Fruit fly (Drosophila melanogaster): ENCODE results near the gene Scsalpha1.

Gene Scsalpha1

dm6 chr3L:3862504-3863380, 48.7 kb downstream of the Scsalpha1 start (continued):
- peak in 1 of 2 experiments; percentile 88 for TF ChIP-seq bsh (GFP tag; optimal IDR thresholded peaks at IDR 0.05)
- TF ChIP-seq Sox100B (GFP tag; optimal IDR thresholded peaks at IDR 0.05): peak; percentile 57
- TF ChIP-seq CG8089 (GFP tag; optimal IDR thresholded peaks at IDR 0.05): peak; percentile 79
- TF ChIP-seq nau (GFP tag; optimal IDR thresholded peaks at IDR 0.05): peak; percentile 48
- TF ChIP-seq CG2678 (tag; optimal IDR thresholded peaks at IDR 0.05): peak; percentile 73
- TF ChIP-seq peb (GFP tag; IDR thresholded peaks at IDR 0.05): peak; percentile 54; the same call in 1 of the 2 replicates
- peak; percentile 3 for TF ChIP-seq MESR4 (GFP tag; optimal IDR thresholded peaks at IDR 0.05)
- TF ChIP-seq CG8359 (GFP tag; optimal IDR thresholded peaks at IDR 0.05; ENCODE audit: borderline replicate concordance): peak; percentile 43
- peak; percentile 72; the same call in 2 of the 3 replicates for TF ChIP-seq CG17361 (GFP tag; IDR thresholded peaks at IDR 0.05)
- TF ChIP-seq Dad (GFP tag; optimal IDR thresholded peaks at IDR 0.05): peak; percentile 22
- TF ChIP-seq sima (GFP tag; optimal IDR thresholded peaks at IDR 0.05): no peak
- no peak for TF ChIP-seq CG2116 (GFP tag; optimal IDR thresholded peaks at IDR 0.05)
- TF ChIP-seq CG3163 (GFP tag; optimal IDR thresholded peaks at IDR 0.05): no peak
- TF ChIP-seq crol (GFP tag; IDR thresholded peaks at IDR 0.05): peak; percentile 81
- no peak for TF ChIP-seq luna (GFP tag; optimal IDR thresholded peaks at IDR 0.05)
- peak; percentile 49 for TF ChIP-seq CG30431 (GFP tag; optimal IDR thresholded peaks at IDR 0.05)
- peak; percentile 22 for TF ChIP-seq CG12071 (GFP tag; optimal IDR thresholded peaks at IDR 0.05)
- TF ChIP-seq CG12391 (tag; optimal IDR thresholded peaks at IDR 0.05): peak; percentile 85
- TF ChIP-seq disco-r (GFP tag; optimal IDR thresholded peaks at IDR 0.05): no peak
- no peak for TF ChIP-seq CG2889 (GFP tag; IDR thresholded peaks at IDR 0.05)
- peak; percentile 63 for TF ChIP-seq Max (GFP tag; optimal IDR thresholded peaks at IDR 0.05)
- TF ChIP-seq tx (GFP tag; optimal IDR thresholded peaks at IDR 0.05): peak; percentile 60
- TF ChIP-seq CG1529 (GFP tag; optimal IDR thresholded peaks at IDR 0.05): peak; percentile 62
- TF ChIP-seq grau (tag; optimal IDR thresholded peaks at IDR 0.05): peak; percentile 72
- no peak for TF ChIP-seq CG6683 (GFP tag; optimal IDR thresholded peaks at IDR 0.05)
- TF ChIP-seq CG18599 (GFP tag; optimal IDR thresholded peaks at IDR 0.05): peak; percentile 52
- peak; percentile 76 for TF ChIP-seq CG2202 (tag; optimal IDR thresholded peaks at IDR 0.05)
- TF ChIP-seq zen (tag; optimal IDR thresholded peaks at IDR 0.05): peak; percentile 78
- TF ChIP-seq tio (GFP tag; optimal IDR thresholded peaks at IDR 0.05): peak; percentile 74
- TF ChIP-seq CG4820 (GFP tag; optimal IDR thresholded peaks at IDR 0.05): peak; percentile 80
- TF ChIP-seq CrebB (tag; optimal IDR thresholded peaks at IDR 0.05): peak; percentile 30
- TF ChIP-seq dmrt99B (tag; optimal IDR thresholded peaks at IDR 0.05): peak; percentile 69
- no peak for TF ChIP-seq CG14014 (GFP tag; IDR thresholded peaks at IDR 0.05)
- peak; percentile 73 for TF ChIP-seq CG7839 (tag; optimal IDR thresholded peaks at IDR 0.05)
- no peak for TF ChIP-seq ash1 (GFP tag; optimal IDR thresholded peaks at IDR 0.05)
- no peak for TF ChIP-seq p53 (GFP tag; optimal IDR thresholded peaks at IDR 0.05)
- TF ChIP-seq Meics (GFP tag; optimal IDR thresholded peaks at IDR 0.05): no peak
- TF ChIP-seq dimm (GFP tag; IDR thresholded peaks at IDR 0.05): no peak
- peak; percentile 39 for TF ChIP-seq Bdp1 (GFP tag; optimal IDR thresholded peaks at IDR 0.05)
- peak in 1 of 2 experiments; percentile 75 for TF ChIP-seq Pdp1 (GFP tag; optimal IDR thresholded peaks at IDR 0.05)
- peak; percentile 61; the same call in 1 of the 2 replicates for TF ChIP-seq CG1024 (GFP tag; IDR thresholded peaks at IDR 0.05)
- TF ChIP-seq Dref (GFP tag; IDR thresholded peaks at IDR 0.05): no peak
- peak; percentile 48 for TF ChIP-seq CG6689 (GFP tag; IDR thresholded peaks at IDR 0.05)
- peak; percentile 71 for TF ChIP-seq Atf-2 (GFP tag; optimal IDR thresholded peaks at IDR 0.05)
- TF ChIP-seq cg (GFP tag; optimal IDR thresholded peaks at IDR 0.05): peak; percentile 33
- TF ChIP-seq CG7786 (GFP tag; optimal IDR thresholded peaks at IDR 0.05): peak; percentile 60
- TF ChIP-seq gce (GFP tag; IDR thresholded peaks at IDR 0.05): no peak
- TF ChIP-seq sob (GFP tag; IDR thresholded peaks at IDR 0.05): no peak; the same call in 1 of the 2 replicates

Data from whole organism, embryonic.